Fruit fly (Drosophila melanogaster) whole organism, embryonic: Measurements from ENCODE around the gene Npc2g.
A peak's percentile ranks its signal among the peaks of the same experiment; 100 is the strongest.

Experiments used
- Aef1 ChIP-seq: fragments of 200-800 bp; sonication (Bioruptor generic); IDR thresholded peaks from 3 replicates; pipeline ENCODE4 v1.3.6; 2022; ENCODE audit warnings: missing biosample characterization, missing genetic modification characterization
- Atf6 ChIP-seq: fragments of 200-800 bp; sonication (Bioruptor generic); IDR thresholded peaks from 2 replicates; pipeline ENCODE4 v1.3.6; 2022; ENCODE audit warnings: missing biosample characterization, missing genetic modification characterization
- CG11723 ChIP-seq: fragments of 200-800 bp; sonication (Bioruptor generic); optimal IDR thresholded peaks from 2 replicates; lab custom pipeline; 2017; ENCODE audit warnings: missing biosample characterization, mild to moderate bottlenecking, missing genetic modification characterization
- CG12104 ChIP-seq: fragments of 200-800 bp; sonication (Bioruptor generic); optimal IDR thresholded peaks from 3 replicates; lab custom pipeline; 2016; ENCODE audit warnings: missing biosample characterization, missing genetic modification characterization
- CG13624 ChIP-seq: fragments of 200-800 bp; sonication (Bioruptor generic); optimal IDR thresholded peaks from 2 replicates; lab custom pipeline; 2016; ENCODE audit warnings: missing biosample characterization, missing genetic modification characterization
- CG13775 ChIP-seq: fragments of 200-800 bp; sonication (Bioruptor generic); optimal IDR thresholded peaks from 3 replicates; lab custom pipeline; 2017; ENCODE audit warnings: missing biosample characterization, mild to moderate bottlenecking, missing genetic modification characterization
- CG1603 ChIP-seq: fragments of 200-800 bp; sonication (Bioruptor generic); optimal IDR thresholded peaks from 2 replicates; lab custom pipeline; 2019; ENCODE audit warnings: missing biosample characterization, mild to moderate bottlenecking, missing genetic modification characterization, moderate library complexity
- CG18476 ChIP-seq: fragments of 200-800 bp; sonication (Bioruptor generic); optimal IDR thresholded peaks from 2 replicates; lab custom pipeline; 2016; ENCODE audit warnings: missing biosample characterization, mild to moderate bottlenecking, missing genetic modification characterization
- CG18599 ChIP-seq: fragments of 200-800 bp; sonication (Bioruptor generic); optimal IDR thresholded peaks from 3 replicates; lab custom pipeline; 2017; ENCODE audit warnings: missing biosample characterization, missing genetic modification characterization, mild to moderate bottlenecking, moderate library complexity, missing genetic modification reagents
- CG2120 ChIP-seq: fragments of 200-800 bp; sonication (Bioruptor generic); optimal IDR thresholded peaks from 3 replicates; lab custom pipeline; 2016; ENCODE audit warnings: missing biosample characterization, missing genetic modification characterization
- CG30020 ChIP-seq: fragments of 200-800 bp; optimal IDR thresholded peaks from 2 replicates; lab custom pipeline; 2019; ENCODE audit warnings: missing biosample characterization, mild to moderate bottlenecking, missing genetic modification characterization, moderate library complexity
- CG32772 ChIP-seq: fragments of 200-800 bp; sonication (Bioruptor generic); IDR thresholded peaks from 2 replicates; pipeline ENCODE4 v1.3.6; 2022; ENCODE audit warnings: missing biosample characterization, missing genetic modification characterization
- CG3407 ChIP-seq: fragments of 200-800 bp; sonication (Bioruptor generic); optimal IDR thresholded peaks from 2 replicates; lab custom pipeline; 2018; ENCODE audit warnings: missing biosample characterization, mild to moderate bottlenecking, missing genetic modification characterization
- CG34224 ChIP-seq: fragments of 200-800 bp; sonication (Bioruptor generic); IDR thresholded peaks from 3 replicates; pipeline ENCODE4 v1.3.6; 2022; ENCODE audit warnings: missing biosample characterization, missing genetic modification characterization; ENCODE audit not compliant: partially characterized antibody
- CG3838 ChIP-seq: fragments of 200-800 bp; sonication (Bioruptor generic); optimal IDR thresholded peaks from 3 replicates; lab custom pipeline; 2016; ENCODE audit warnings: missing biosample characterization, missing genetic modification characterization
- CG6254 ChIP-seq: fragments of 200-800 bp; sonication (Bioruptor generic); optimal IDR thresholded peaks from 3 replicates; lab custom pipeline; 2017; ENCODE audit warnings: mild to moderate bottlenecking, missing biosample characterization, missing genetic modification reagents, missing genetic modification characterization
- Doc3 ChIP-seq: fragments of 200-800 bp; sonication (Bioruptor generic); IDR thresholded peaks from 3 replicates; pipeline ENCODE4 v1.3.6; 2022; ENCODE audit warnings: missing biosample characterization, missing genetic modification characterization; ENCODE audit not compliant: partially characterized antibody
- HLHmδ ChIP-seq: fragments of 200-800 bp; sonication (Bioruptor generic); optimal IDR thresholded peaks from 2 replicates; lab custom pipeline; 2018; ENCODE audit warnings: missing biosample characterization, mild to moderate bottlenecking, missing genetic modification characterization, moderate library complexity
- Hmr ChIP-seq: fragments of 200-800 bp; sonication (Bioruptor generic); optimal IDR thresholded peaks from 3 replicates; lab custom pipeline; 2017; ENCODE audit warnings: mild to moderate bottlenecking, missing biosample characterization, missing genetic modification reagents, missing genetic modification characterization
- Jarid2 ChIP-seq: fragments of 200-800 bp; sonication (Bioruptor generic); optimal IDR thresholded peaks from 3 replicates; lab custom pipeline; 2017; ENCODE audit warnings: mild to moderate bottlenecking, missing biosample characterization, missing genetic modification reagents, missing genetic modification characterization
- Kr ChIP-seq: fragments of 200-800 bp; sonication (Bioruptor generic); optimal IDR thresholded peaks from 2 replicates; lab custom pipeline; 2017; ENCODE audit warnings: missing biosample characterization, mild to moderate bottlenecking, missing genetic modification characterization
- Lhr ChIP-seq: fragments of 200-800 bp; sonication (Bioruptor generic); optimal IDR thresholded peaks from 3 replicates; lab custom pipeline; 2017; ENCODE audit warnings: mild to moderate bottlenecking, missing biosample characterization, missing genetic modification reagents, missing genetic modification characterization
- Pdp1 ChIP-seq, 2 experiments: fragments of 200-800 bp; sonication (Bioruptor generic); optimal IDR thresholded peaks; 3 replicates each; lab custom pipeline; 2016; ENCODE audit warnings: missing biosample characterization in 2 of 2, missing genetic modification characterization in 2 of 2, mild to moderate bottlenecking in 1 of 2, moderate library complexity in 1 of 2
- Side ChIP-seq: fragments of 200-800 bp; sonication (Bioruptor generic); optimal IDR thresholded peaks from 2 replicates; lab custom pipeline; 2016; ENCODE audit warnings: missing biosample characterization, missing genetic modification characterization
- Sin3A ChIP-seq: fragments of >200 bp; optimal IDR thresholded peaks from 2 replicates; lab custom pipeline; 2018
- Six4 ChIP-seq: fragments of 200-800 bp; sonication (Bioruptor generic); optimal IDR thresholded peaks from 2 replicates; lab custom pipeline; 2016; ENCODE audit warnings: missing biosample characterization, missing genetic modification characterization
- TFAM ChIP-seq: fragments of 200-800 bp; sonication (Bioruptor generic); optimal IDR thresholded peaks from 2 replicates; lab custom pipeline; 2017; ENCODE audit warnings: missing biosample characterization, missing genetic modification characterization, inconsistent platforms
- Usf ChIP-seq: fragments of 200-800 bp; sonication (Bioruptor generic); optimal IDR thresholded peaks from 2 replicates; lab custom pipeline; 2017; ENCODE audit warnings: missing genotype, missing biosample characterization, missing genetic modification characterization
- al ChIP-seq: fragments of 200-800 bp; sonication (Bioruptor generic); IDR thresholded peaks from 2 replicates; pipeline ENCODE4 v1.3.6; 2022; ENCODE audit warnings: missing biosample characterization, missing genetic modification characterization
- ash1 ChIP-seq: fragments of 200-800 bp; sonication (Bioruptor generic); optimal IDR thresholded peaks from 2 replicates; lab custom pipeline; 2018; ENCODE audit warnings: missing biosample characterization, mild to moderate bottlenecking, missing genetic modification characterization
- bsh ChIP-seq, 2 experiments: fragments of 200-800 bp; sonication (Bioruptor generic); optimal IDR thresholded peaks; 2 replicates each; lab custom pipeline; 2017 to 2018; ENCODE audit warnings: mild to moderate bottlenecking in 2 of 2, missing biosample characterization in 2 of 2, missing genetic modification characterization in 2 of 2, moderate library complexity in 1 of 2
- emc ChIP-seq: fragments of 200-800 bp; sonication (Bioruptor generic); optimal IDR thresholded peaks from 2 replicates; lab custom pipeline; 2016; ENCODE audit warnings: missing biosample characterization, missing genetic modification characterization
- exex ChIP-seq: fragments of 200-800 bp; sonication (Bioruptor generic); optimal IDR thresholded peaks from 4 replicates; lab custom pipeline; 2018; ENCODE audit warnings: missing biosample characterization, mild to moderate bottlenecking, missing genetic modification characterization, moderate library complexity
- fru ChIP-seq: fragments of >200 bp; optimal IDR thresholded peaks from 2 replicates; lab custom pipeline; 2017
- ftz-f1 ChIP-seq: fragments of 200-800 bp; sonication (Bioruptor generic); optimal IDR thresholded peaks from 2 replicates; lab custom pipeline; 2016; ENCODE audit warnings: missing biosample characterization, missing genetic modification characterization
- gcm ChIP-seq: fragments of 200-800 bp; sonication (Bioruptor generic); optimal IDR thresholded peaks from 2 replicates; lab custom pipeline; 2019; ENCODE audit warnings: missing biosample characterization, mild to moderate bottlenecking, missing genetic modification characterization, moderate library complexity
- gfzf ChIP-seq: fragments of 200-800 bp; sonication (Bioruptor generic); optimal IDR thresholded peaks from 2 replicates; lab custom pipeline; 2016; ENCODE audit warnings: missing biosample characterization, mild to moderate bottlenecking, missing genetic modification characterization, moderate library complexity
- grau ChIP-seq: fragments of 200-800 bp; optimal IDR thresholded peaks from 3 replicates; lab custom pipeline; 2019; ENCODE audit warnings: missing biosample characterization, mild to moderate bottlenecking, missing genetic modification characterization, moderate library complexity
- gt ChIP-seq: fragments of 200-800 bp; sonication (Bioruptor generic); IDR thresholded peaks from 2 replicates; pipeline ENCODE4 v1.3.6; 2022; ENCODE audit warnings: missing biosample characterization, missing genetic modification characterization
- nerfin-1 ChIP-seq: fragments of 200-800 bp; sonication (Bioruptor generic); optimal IDR thresholded peaks from 3 replicates; lab custom pipeline; 2019; ENCODE audit warnings: missing biosample characterization, mild to moderate bottlenecking, missing genetic modification characterization, moderate library complexity
- odd ChIP-seq: fragments of 200-800 bp; sonication (Bioruptor generic); optimal IDR thresholded peaks from 2 replicates; lab custom pipeline; 2017; ENCODE audit warnings: missing biosample characterization, mild to moderate bottlenecking, missing genetic modification characterization
- onecut ChIP-seq: fragments of 200-800 bp; sonication (Bioruptor generic); IDR thresholded peaks from 2 replicates; pipeline ENCODE4 v1.3.6; 2022; ENCODE audit warnings: missing biosample characterization, missing genetic modification characterization
- pb ChIP-seq: fragments of 200-800 bp; sonication (Bioruptor generic); optimal IDR thresholded peaks from 3 replicates; lab custom pipeline; 2016; ENCODE audit warnings: missing biosample characterization, missing genetic modification characterization
- pros ChIP-seq: fragments of 200-800 bp; sonication (Bioruptor generic); optimal IDR thresholded peaks from 3 replicates; lab custom pipeline; 2019; ENCODE audit warnings: missing biosample characterization, mild to moderate bottlenecking, missing genetic modification characterization, moderate library complexity
- salm ChIP-seq: fragments of 200-800 bp; sonication (Bioruptor generic); optimal IDR thresholded peaks from 2 replicates; lab custom pipeline; 2018; ENCODE audit warnings: missing biosample characterization, mild to moderate bottlenecking, missing genetic modification characterization
- sim ChIP-seq: fragments of 200-800 bp; sonication (Bioruptor generic); IDR thresholded peaks from 2 replicates; pipeline ENCODE4 v1.3.6; 2022; ENCODE audit warnings: missing biosample characterization, missing genetic modification characterization
- sima ChIP-seq: fragments of 200-800 bp; sonication (Bioruptor generic); optimal IDR thresholded peaks from 2 replicates; lab custom pipeline; 2016; ENCODE audit warnings: missing biosample characterization, missing genetic modification characterization
- slbo ChIP-seq: fragments of 200-800 bp; sonication (Bioruptor generic); IDR thresholded peaks from 2 replicates; pipeline ENCODE4 v1.3.6; 2022; ENCODE audit warnings: missing biosample characterization, missing genetic modification characterization
- sna ChIP-seq: fragments of 200-800 bp; sonication (Bioruptor generic); IDR thresholded peaks from 2 replicates; pipeline ENCODE4 v1.3.6; 2022; ENCODE audit warnings: missing biosample characterization, missing genetic modification characterization; ENCODE audit not compliant: partially characterized antibody
- tll ChIP-seq, 2 experiments: fragments of 200-800 bp in 1 of 2; fragments of >200 bp in 1 of 2; sonication (Bioruptor generic) in 1 of 2; optimal IDR thresholded peaks; 2 replicates each; lab custom pipeline; 2017 to 2019; ENCODE audit warnings: missing biosample characterization in 2 of 2, missing genetic modification characterization in 2 of 2, mild to moderate bottlenecking in 1 of 2, moderate library complexity in 1 of 2
- ttk ChIP-seq: fragments of 200-800 bp; sonication (Bioruptor generic); IDR thresholded peaks from 2 replicates; pipeline ENCODE4 v2.1.2; 2022; ENCODE audit warnings: missing biosample characterization, missing genetic modification characterization

Npc2g gene

dm6 chr3R:30766922-30767504 is 21.9 kb upstream of the Npc2g start (continued):
- TF ChIP-seq CG13775 (no peak), CG3407 (peak; percentile 51), bsh (GFP tag; optimal IDR thresholded peaks at IDR 0.05; lab: Kevin White, UChicago) (peak in 1 of 2 experiments; percentile 23), Atf6 (no peak; the same call in 1 of the 2 replicates), ttk (GFP tag; lab: Robert Waterston, UW) (no peak), gt (GFP tag; lab: Robert Waterston, UW) (no peak), Pdp1 (GFP tag; optimal IDR thresholded peaks at IDR 0.05; lab: Kevin White, UChicago) (no peak), emc (GFP tag; lab: Kevin White, UChicago) (no peak), exex (tag; lab: Kevin White, UChicago) (no peak), pros (GFP tag; lab: Kevin White, UChicago) (no peak), sima (GFP tag; lab: Kevin White, UChicago) (no peak), TFAM (GFP tag; lab: Kevin White, UChicago) (no peak), tll (GFP tag; optimal IDR thresholded peaks at IDR 0.05; lab: Kevin White, UChicago) (peak in 1 of 2 experiments; percentile 70), Aef1 (GFP tag; lab: Robert Waterston, UW) (no peak), CG6254 (GFP tag; lab: Kevin White, UChicago) (no peak), CG32772 (no peak), CG3838 (GFP tag; lab: Kevin White, UChicago) (no peak), sim (no peak), al (GFP tag; lab: Robert Waterston, UW) (no peak), CG12104 (GFP tag; lab: Kevin White, UChicago) (no peak), odd (GFP tag; lab: Kevin White, UChicago) (peak; percentile 17), Six4 (no peak), Side (peak; percentile 31), pb (GFP tag; lab: Kevin White, UChicago) (no peak), salm (no peak), CG1603 (tag; lab: Kevin White, UChicago) (peak; percentile 60), nerfin-1 (tag; lab: Kevin White, UChicago) (peak; percentile 17), onecut (GFP tag; lab: Robert Waterston, UW) (no peak), fru (lab: Kevin White, UChicago) (no peak), grau (no peak), Kr (peak; percentile 40), CG18476 (GFP tag; lab: Kevin White, UChicago) (no peak), sna (no peak), Hmr (GFP tag; lab: Kevin White, UChicago) (no peak), ftz-f1 (GFP tag; lab: Kevin White, UChicago) (no peak), slbo (GFP tag; lab: Robert Waterston, UW) (no peak), CG30020 (no peak), Lhr (GFP tag; lab: Kevin White, UChicago) (no peak), Doc3 (no peak), CG11723 (GFP tag; lab: Kevin White, UChicago) (peak; percentile 10), CG2120 (no peak), Usf (no peak), Sin3A (lab: Kevin White, UChicago) (no peak), CG34224 (no peak), gcm (GFP tag; lab: Kevin White, UChicago) (no peak), gfzf (no peak), CG18599 (GFP tag; lab: Kevin White, UChicago) (peak; percentile 27), HLHmδ (GFP tag; lab: Kevin White, UChicago) (peak; percentile 85), CG13624 (GFP tag; lab: Kevin White, UChicago) (no peak), ash1 (GFP tag; lab: Kevin White, UChicago) (no peak), Jarid2 (no peak)
